Worm (Caenorhabditis elegans): ENCODE results near the gene smrd-1.
"Not testable (repeated sequence)": the region's sequence is repeated elsewhere in the genome, so short reads cannot be mapped to it uniquely, and the experiment has no call there.

smrd-1 gene

ce11 chrIII:10435938-10436842 lies at the start of gene smrd-1, which contains the start of gene enu-3.1:
Gene smrd-1 (minus strand): TSS chrIII:10435988.
Gene enu-3.1 (plus strand): TSS chrIII:10436276.
- TF ChIP-seq ceh-14 (tag; optimal IDR thresholded peaks at IDR 0.05) (peak; percentile 97), unc-42 (tag; optimal IDR thresholded peaks at IDR 0.05) (peak; percentile 99), lim-6 (tag; optimal IDR thresholded peaks at IDR 0.05) (peak; percentile 83), unc-3 (GFP tag; conservative IDR thresholded peaks at IDR 0.05) (0 out of 2 replicates have a peak, but pooled peaks have one; percentile 15), ceh-18 (tag; optimal IDR thresholded peaks at IDR 0.05) (peak; percentile 40), C08G9.2 (tag; optimal IDR thresholded peaks at IDR 0.05) (peak; percentile 40), ref-2 (tag; optimal IDR thresholded peaks at IDR 0.05) (peak; percentile 36), F13H6.1 (tag; optimal IDR thresholded peaks at IDR 0.05) (peak; percentile 49), unc-86 (tag; optimal IDR thresholded peaks at IDR 0.05) (peak; percentile 23), ceh-31 (tag; optimal IDR thresholded peaks at IDR 0.05) (peak; percentile 87), elt-2 (tag; optimal IDR thresholded peaks at IDR 0.05) (peak; percentile 14), fax-1 (tag; optimal IDR thresholded peaks at IDR 0.05) (peak; percentile 31), ceh-34 (tag; optimal IDR thresholded peaks at IDR 0.05) (peak; percentile 50), pqm-1 (tag; optimal IDR thresholded peaks at IDR 0.05) (peak; percentile 48), nfya-1 (tag; optimal IDR thresholded peaks at IDR 0.05) (peak; percentile 4), tbx-2 (tag; optimal IDR thresholded peaks at IDR 0.05) (peak; percentile 58)
- TF ChIP-seq unc-3 (tag; optimal IDR thresholded peaks at IDR 0.05): not testable (repeated sequence)

DNA sequence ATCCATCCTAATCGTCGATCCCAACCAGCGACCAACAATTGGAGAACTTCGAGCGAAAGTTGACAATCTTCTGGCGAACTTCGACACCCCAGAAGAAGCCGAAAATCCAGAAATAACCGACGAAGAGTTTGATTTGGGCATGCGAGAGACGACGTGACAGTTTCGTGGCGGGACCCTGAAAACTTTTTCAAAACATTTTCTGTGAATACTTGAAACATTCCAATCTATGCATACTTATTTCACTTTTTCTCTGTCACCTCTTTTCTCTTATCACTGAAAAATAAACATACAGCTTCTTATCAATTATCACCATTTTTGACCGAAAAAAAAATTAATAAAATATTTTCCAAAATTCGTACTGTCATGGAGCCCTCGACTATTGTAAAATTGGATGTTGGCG lies 46.2 kb upstream of the smrd-1 start, which contains the start of gene D2045.8:
D2045.8 (plus strand) TSS at position 301 of the 400 bp plus-strand sequence.
- peak; percentile 8 for TF ChIP-seq elt-2 (tag; optimal IDR thresholded peaks at IDR 0.05)
- no peak for TF ChIP-seq dve-1 (tag; optimal IDR thresholded peaks at IDR 0.05)

DNA sequence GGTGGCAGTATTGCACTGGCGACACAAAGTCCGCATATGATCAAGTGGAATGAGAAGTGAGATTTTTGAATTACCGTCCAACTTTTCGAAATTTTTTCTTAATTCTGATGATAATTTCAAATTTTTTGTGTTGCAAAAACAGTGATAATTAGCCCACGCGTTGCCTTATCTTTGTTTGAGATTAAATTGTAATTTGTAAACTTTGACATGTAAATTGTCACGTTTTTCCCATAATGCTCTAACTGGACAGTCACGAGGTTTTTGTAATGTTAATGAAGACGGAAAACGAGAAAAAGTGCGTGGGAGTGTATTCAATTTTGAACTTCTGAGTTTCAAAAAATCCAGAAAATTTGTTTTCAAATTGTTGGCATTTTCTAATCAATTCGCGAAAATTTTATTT lies 45.7 kb upstream of the smrd-1 start:
- TF ChIP-seq ceh-9 (tag; optimal IDR thresholded peaks at IDR 0.05) (no peak), pax-1 (tag; optimal IDR thresholded peaks at IDR 0.05) (no peak), ceh-48 (tag; optimal IDR thresholded peaks at IDR 0.05) (no peak)

ce11 chrIII:10479180-10479579 lies 43.4 kb upstream of the smrd-1 start, which contains the start of gene D2045.7:
Gene D2045.7 (plus strand): TSS chrIII:10479480.
- no peak for TF ChIP-seq odd-2 (tag; optimal IDR thresholded peaks at IDR 0.05)

DNA sequence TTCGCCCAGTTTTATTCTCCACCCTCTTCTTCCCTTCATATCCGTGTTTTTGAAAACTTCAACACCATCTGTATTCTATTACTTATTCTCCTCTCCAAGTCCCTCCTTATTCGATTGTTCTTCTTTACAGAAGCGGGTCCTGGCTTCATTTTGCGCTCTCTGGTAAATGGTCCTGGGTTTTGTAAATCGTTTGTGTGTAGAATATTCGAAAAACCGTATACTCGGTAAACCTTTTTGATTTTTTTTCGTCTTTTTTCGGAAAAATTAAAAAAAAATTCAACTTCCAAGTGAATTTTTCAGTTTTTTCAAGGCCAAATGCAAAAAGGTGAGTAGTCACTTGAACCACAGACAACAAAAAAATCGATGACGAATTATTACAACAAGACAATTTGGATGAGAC lies 39.2 kb upstream of the smrd-1 start, which contains the start of gene D2045.9:
D2045.9 (plus strand) TSS at position 301 of the 400 bp plus-strand sequence.
- TF ChIP-seq pat-9 (tag; optimal IDR thresholded peaks at IDR 0.05) (no peak), pha-2 (tag; optimal IDR thresholded peaks at IDR 0.05) (no peak), elt-2 (tag; optimal IDR thresholded peaks at IDR 0.05) (no peak), pha-4 (tag; optimal IDR thresholded peaks at IDR 0.05) (no peak), ahr-1 (tag; optimal IDR thresholded peaks at IDR 0.05) (no peak), unc-55 (GFP tag; optimal IDR thresholded peaks at IDR 0.05) (no peak), nhr-232 (tag; optimal IDR thresholded peaks at IDR 0.05) (no peak), lim-6 (tag; optimal IDR thresholded peaks at IDR 0.05) (no peak), ceh-22 (tag; optimal IDR thresholded peaks at IDR 0.05) (no peak), hlh-6 (tag; optimal IDR thresholded peaks at IDR 0.05) (no peak), sox-4 (tag; optimal IDR thresholded peaks at IDR 0.05) (no peak), ceh-6 (GFP tag; optimal IDR thresholded peaks at IDR 0.05) (no peak)
